Worm (Caenorhabditis elegans) whole organism, L1 larva: ENCODE measurements around the gene W01D2.6.

Experiments used
- jun-1 ChIP-seq: fragments of 150-350 bp; optimal IDR thresholded peaks from 2 replicates; lab custom pipeline; 2014; ENCODE audit warnings: missing biosample characterization, missing genetic modification reagents, missing genetic modification characterization
- mep-1 ChIP-seq: fragments of 150-350 bp; optimal IDR thresholded peaks from 2 replicates; lab custom pipeline; 2014; ENCODE audit warnings: missing biosample characterization, missing genetic modification characterization
- nhr-12 ChIP-seq: sonication (generic microtip); optimal IDR thresholded peaks from 2 replicates; lab custom pipeline; 2017; ENCODE audit warnings: missing biosample characterization, missing genetic modification characterization

DNA sequence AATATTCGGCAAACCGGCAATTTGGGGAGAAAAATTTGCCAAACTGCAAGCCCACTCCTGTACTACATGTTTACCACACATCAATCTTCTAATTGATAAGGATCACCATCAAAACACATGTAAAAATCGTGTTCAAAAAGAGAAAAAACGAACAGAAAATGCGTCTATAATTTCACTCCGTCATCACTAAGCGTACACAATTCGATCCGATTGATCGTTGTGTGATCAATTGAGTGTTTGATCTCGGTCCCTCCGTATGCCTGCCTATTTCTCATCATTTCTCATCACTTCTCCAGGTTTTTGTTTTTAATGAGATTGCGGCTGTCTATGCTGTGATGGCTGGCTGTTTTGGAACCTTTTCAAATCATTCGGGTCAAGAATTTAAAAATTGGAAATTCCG, 16.6 kb downstream of the W01D2.6 start:
- TF ChIP-seq nhr-12 (no peak), mep-1 (peak; percentile 15), jun-1 (tag; lab: Kevin White, UChicago) (no peak)
